Fruit fly (Drosophila melanogaster) S2 (cell line): ENCODE measurements around the gene CG44000.

Experiments
- CG8478 ChIP-seq: fragments of >200 bp; optimal IDR thresholded peaks from 2 replicates; lab custom pipeline; 2018
- CTCF ChIP-seq, 2 experiments: fragments of >200 bp; optimal IDR thresholded peaks; 2 replicates each; lab custom pipeline; 2018

dm6 chr2L:5062799-5063404 lies 19.8 kb downstream of the CG44000 start:
- TF ChIP-seq CG8478 (lab: Kevin White, UChicago) (no peak), CTCF (optimal IDR thresholded peaks at IDR 0.05; lab: Kevin White, UChicago) (no peak)
